Fruit fly (Drosophila melanogaster) whole organism, adult: ENCODE data around the gene jigr1.

Experiments used
- CG11617 ChIP-seq: fragments of 200-800 bp; sonication (Bioruptor generic); optimal IDR thresholded peaks from 2 replicates; lab custom pipeline; 2017; ENCODE audit warnings: mild to moderate bottlenecking, missing biosample characterization, missing genetic modification reagents, missing genetic modification characterization
- CG12768 ChIP-seq: fragments of 200-800 bp; sonication (Bioruptor generic); optimal IDR thresholded peaks from 2 replicates; lab custom pipeline; 2017; ENCODE audit warnings: missing biosample characterization, missing genetic modification characterization, mild to moderate bottlenecking, moderate library complexity, missing genetic modification reagents
- CG14711 ChIP-seq: fragments of 200-800 bp; sonication (Bioruptor generic); optimal IDR thresholded peaks from 2 replicates; lab custom pipeline; 2018; ENCODE audit warnings: missing biosample characterization, mild to moderate bottlenecking, missing genetic modification characterization, moderate library complexity
- CG1620 ChIP-seq: fragments of 200-800 bp; sonication (Bioruptor generic); optimal IDR thresholded peaks from 2 replicates; lab custom pipeline; 2016; ENCODE audit warnings: missing biosample characterization, missing genetic modification characterization
- CG33017 ChIP-seq: fragments of 200-800 bp; sonication (Bioruptor generic); optimal IDR thresholded peaks from 2 replicates; lab custom pipeline; 2018; ENCODE audit warnings: missing biosample characterization, mild to moderate bottlenecking, missing genetic modification characterization, moderate library complexity
- CG5204 ChIP-seq: fragments of 200-800 bp; sonication (Bioruptor generic); optimal IDR thresholded peaks from 2 replicates; lab custom pipeline; 2016; ENCODE audit warnings: missing biosample characterization, missing genetic modification characterization
- CG7045 ChIP-seq: fragments of 200-800 bp; sonication (Bioruptor generic); optimal IDR thresholded peaks from 2 replicates; lab custom pipeline; 2017; ENCODE audit warnings: missing biosample characterization, mild to moderate bottlenecking, missing genetic modification characterization
- CG7101 ChIP-seq: fragments of 200-800 bp; sonication (Bioruptor generic); optimal IDR thresholded peaks from 2 replicates; lab custom pipeline; 2018; ENCODE audit warnings: missing biosample characterization, mild to moderate bottlenecking, missing genetic modification characterization, moderate library complexity
- Clk ChIP-seq: fragments of 200-800 bp; sonication (Bioruptor generic); optimal IDR thresholded peaks from 2 replicates; lab custom pipeline; 2017; ENCODE audit warnings: missing biosample characterization, missing genetic modification characterization
- Crg-1 ChIP-seq: fragments of 200-800 bp; sonication (Bioruptor generic); optimal IDR thresholded peaks from 2 replicates; lab custom pipeline; 2016; ENCODE audit warnings: missing biosample characterization, missing genetic modification characterization
- Hr96 ChIP-seq: fragments of 200-800 bp; sonication (Bioruptor generic); optimal IDR thresholded peaks from 2 replicates; lab custom pipeline; 2016; ENCODE audit warnings: missing biosample characterization, missing genetic modification characterization
- Mnt ChIP-seq: fragments of 200-800 bp; sonication (Bioruptor generic); optimal IDR thresholded peaks from 2 replicates; lab custom pipeline; 2016; ENCODE audit warnings: missing biosample characterization, mild to moderate bottlenecking, missing genetic modification characterization
- bab1 ChIP-seq: fragments of 200-800 bp; sonication (Bioruptor generic); optimal IDR thresholded peaks from 3 replicates; lab custom pipeline; 2019; ENCODE audit warnings: missing biosample characterization, mild to moderate bottlenecking, missing genetic modification characterization, moderate library complexity
- cic ChIP-seq: fragments of 200-800 bp; sonication (Bioruptor generic); optimal IDR thresholded peaks from 2 replicates; lab custom pipeline; 2017; ENCODE audit warnings: missing biosample characterization, mild to moderate bottlenecking, missing genetic modification characterization, moderate library complexity
- cnc ChIP-seq, 2 experiments: fragments of >200 bp; optimal IDR thresholded peaks; 2 replicates each; lab custom pipeline; 2017
- kay ChIP-seq: fragments of 200-800 bp; sonication (Bioruptor generic); peaks from one replicate; lab custom pipeline; 2016; ENCODE audit warnings: missing biosample characterization, missing genetic modification characterization, borderline replicate concordance
- ovo ChIP-seq: fragments of 200-800 bp; sonication (Bioruptor generic); optimal IDR thresholded peaks from 2 replicates; lab custom pipeline; 2016; ENCODE audit warnings: missing biosample characterization, missing genetic modification characterization
- pad ChIP-seq: fragments of 200-800 bp; sonication (Bioruptor generic); optimal IDR thresholded peaks from 3 replicates; lab custom pipeline; 2017; ENCODE audit warnings: missing biosample characterization, missing genetic modification characterization, mild to moderate bottlenecking, moderate library complexity, missing genetic modification reagents
- tj ChIP-seq: fragments of 200-800 bp; sonication (Bioruptor generic); optimal IDR thresholded peaks from 3 replicates; lab custom pipeline; 2017; ENCODE audit warnings: missing biosample characterization, mild to moderate bottlenecking, missing genetic modification characterization, moderate library complexity
- toe ChIP-seq: fragments of 200-800 bp; sonication (Bioruptor generic); optimal IDR thresholded peaks from 2 replicates; lab custom pipeline; 2016; ENCODE audit warnings: missing biosample characterization, missing genetic modification characterization

Gene jigr1

dm6 chr3R:25650417-25650816, 12.8 kb downstream of the jigr1 start:
- TF ChIP-seq pad (GFP tag; lab: Kevin White, UChicago) (no peak), CG7101 (tag; lab: Kevin White, UChicago) (no peak), cic (GFP tag; lab: Kevin White, UChicago) (no peak), Clk (GFP tag; lab: Kevin White, UChicago) (no peak), CG14711 (tag; lab: Kevin White, UChicago) (no peak), CG11617 (GFP tag; lab: Kevin White, UChicago) (no peak), kay (GFP tag; lab: Kevin White, UChicago) (no peak), toe (GFP tag; lab: Kevin White, UChicago) (no peak), CG12768 (no peak), cnc (optimal IDR thresholded peaks at IDR 0.05; lab: Kevin White, UChicago) (no peak), Hr96 (GFP tag; lab: Kevin White, UChicago) (no peak), bab1 (no peak), Mnt (no peak), CG1620 (no peak), Crg-1 (GFP tag; lab: Kevin White, UChicago) (no peak), ovo (GFP tag; lab: Kevin White, UChicago) (no peak)

- TF ChIP-seq CG14711 (tag; lab: Kevin White, UChicago), result peak; percentile 37
- no peak for TF ChIP-seq kay (GFP tag; lab: Kevin White, UChicago)
- peak; percentile 44 for TF ChIP-seq bab1
Measured at dm6 chr3R:25651414-25651813, 13.8 kb downstream of the jigr1 start.

dm6 chr3R:25652066-25652720, 14.6 kb downstream of the jigr1 start:
- TF ChIP-seq bab1 (peak; percentile 46), ovo (GFP tag; lab: Kevin White, UChicago) (peak; percentile 12), Crg-1 (GFP tag; lab: Kevin White, UChicago) (no peak), CG11617 (GFP tag; lab: Kevin White, UChicago) (no peak), pad (GFP tag; lab: Kevin White, UChicago) (peak; percentile 25), Hr96 (GFP tag; lab: Kevin White, UChicago) (no peak), CG14711 (tag; lab: Kevin White, UChicago) (no peak), kay (GFP tag; lab: Kevin White, UChicago) (peak; percentile 86), tj (GFP tag; lab: Kevin White, UChicago) (peak; percentile 87), CG12768 (peak; percentile 66), CG33017 (tag; lab: Kevin White, UChicago) (peak; percentile 20), CG7045 (GFP tag; lab: Kevin White, UChicago) (no peak), cic (GFP tag; lab: Kevin White, UChicago) (peak; percentile 51)

dm6 chr3R:25659857-25660417, 22.3 kb downstream of the jigr1 start:
- TF ChIP-seq toe (GFP tag; lab: Kevin White, UChicago), result no peak
- TF ChIP-seq Mnt, result no peak
- TF ChIP-seq ovo (GFP tag; lab: Kevin White, UChicago), result no peak
- no peak for TF ChIP-seq CG7045 (GFP tag; lab: Kevin White, UChicago)
- TF ChIP-seq Hr96 (GFP tag; lab: Kevin White, UChicago), result no peak
- no peak for TF ChIP-seq CG7101 (tag; lab: Kevin White, UChicago)
- TF ChIP-seq CG1620, result no peak
- TF ChIP-seq CG33017 (tag; lab: Kevin White, UChicago), result no peak
- no peak for TF ChIP-seq cnc (optimal IDR thresholded peaks at IDR 0.05; lab: Kevin White, UChicago)
- TF ChIP-seq tj (GFP tag; lab: Kevin White, UChicago), result no peak
- no peak for TF ChIP-seq pad (GFP tag; lab: Kevin White, UChicago)
- TF ChIP-seq cic (GFP tag; lab: Kevin White, UChicago), result no peak
- TF ChIP-seq Crg-1 (GFP tag; lab: Kevin White, UChicago), result no peak
- TF ChIP-seq CG5204 (GFP tag; lab: Kevin White, UChicago), result no peak
- no peak for TF ChIP-seq bab1
- no peak for TF ChIP-seq CG11617 (GFP tag; lab: Kevin White, UChicago)
- no peak for TF ChIP-seq CG12768
- TF ChIP-seq Clk (GFP tag; lab: Kevin White, UChicago), result no peak

dm6 chr3R:25660985-25661530, 23.4 kb downstream of the jigr1 start, which contains the start of gene Tnks:
Gene Tnks, minus strand, starts transcription at chr3R:25661286.
- TF ChIP-seq CG11617 (GFP tag; lab: Kevin White, UChicago), result peak; percentile 4
- TF ChIP-seq ovo (GFP tag; lab: Kevin White, UChicago), result peak; percentile 24
- TF ChIP-seq CG12768, result no peak
- TF ChIP-seq bab1, result no peak
- no peak for TF ChIP-seq pad (GFP tag; lab: Kevin White, UChicago)

- TF ChIP-seq bab1, result peak; percentile 54
- TF ChIP-seq Mnt, result peak; percentile 42
- no peak for TF ChIP-seq kay (GFP tag; lab: Kevin White, UChicago)
- TF ChIP-seq CG1620, result peak; percentile 29
- TF ChIP-seq toe (GFP tag; lab: Kevin White, UChicago), result peak; percentile 69
- no peak for TF ChIP-seq cnc (optimal IDR thresholded peaks at IDR 0.05; lab: Kevin White, UChicago)
- no peak for TF ChIP-seq CG12768
- TF ChIP-seq Crg-1 (GFP tag; lab: Kevin White, UChicago), result no peak
- TF ChIP-seq CG5204 (GFP tag; lab: Kevin White, UChicago), result peak; percentile 74
- peak; percentile 12 for TF ChIP-seq CG7045 (GFP tag; lab: Kevin White, UChicago)
- TF ChIP-seq Hr96 (GFP tag; lab: Kevin White, UChicago), result peak; percentile 49
Measured at dm6 chr3R:25661531-25662193, 24.0 kb downstream of the jigr1 start, which contains the start of gene RASSF8. Gene RASSF8, plus strand, starts transcription at chr3R:25661795.
